ENCODE assay signal across 3 worm cellular contexts in the genomic region with DNA sequence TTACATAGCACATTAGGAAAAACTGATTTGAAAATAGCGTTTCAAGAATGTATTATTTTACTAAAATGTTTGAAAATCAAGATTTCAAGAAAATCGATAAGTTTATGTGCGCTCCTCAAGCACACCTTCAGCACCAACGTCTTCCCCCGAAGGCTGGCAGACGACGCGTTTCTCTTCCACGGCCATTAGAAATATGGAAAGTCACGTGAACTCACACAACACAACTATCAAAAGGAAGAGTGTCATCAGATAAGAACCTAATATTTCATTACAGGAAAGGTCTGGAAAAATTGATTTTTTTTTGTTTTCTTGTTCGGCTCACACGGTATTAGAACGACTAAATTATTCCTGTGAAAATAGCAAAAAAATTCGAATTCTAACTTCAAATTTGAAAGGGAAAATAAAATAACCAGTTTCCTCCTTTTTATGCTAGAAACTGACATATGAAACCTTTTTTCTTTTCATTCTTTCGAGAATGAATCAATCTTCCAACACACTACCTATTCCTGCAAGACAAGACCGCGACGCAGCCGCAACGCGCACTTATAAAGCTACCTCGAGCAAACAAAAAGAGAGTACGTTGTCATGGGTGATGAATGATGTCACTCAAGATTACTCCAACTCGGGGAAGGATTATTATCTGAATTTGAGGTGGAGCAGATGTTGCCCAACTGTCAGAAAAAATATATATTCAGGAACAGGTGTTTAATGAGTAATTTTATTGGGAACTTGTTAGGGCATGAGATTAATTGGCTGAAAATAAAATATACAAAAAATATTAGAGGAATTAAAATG.
A peak's percentile ranks its signal among the peaks of the same experiment; 100 is the strongest.
TF ChIP-seq lines count a peak whose summit lies in the region.

No protein-coding gene starts in this region.

TF ChIP-seq in whole organism, L2 larva, 48 proteins besides CTCF, POLR2A, EP300 and RAD21 (continued from another document):
- TF ChIP-seq ztf-11 (tag; optimal IDR thresholded peaks at IDR 0.05; lab: Kevin White, UChicago) (no peak), elt-1 (tag; optimal IDR thresholded peaks at IDR 0.05; lab: Kevin White, UChicago) (no peak), lin-11 (tag; optimal IDR thresholded peaks at IDR 0.05; lab: Kevin White, UChicago) (peak; percentile 21), unc-39 (tag; optimal IDR thresholded peaks at IDR 0.05; lab: Kevin White, UChicago) (no peak), nhr-129 (tag; optimal IDR thresholded peaks at IDR 0.05; lab: Kevin White, UChicago) (peak; percentile 37), nhr-12 (tag; optimal IDR thresholded peaks at IDR 0.05; lab: Kevin White, UChicago) (no peak), alr-1 (tag; optimal IDR thresholded peaks at IDR 0.05; lab: Kevin White, UChicago) (no peak), nhr-77 (tag; optimal IDR thresholded peaks at IDR 0.05; lab: Kevin White, UChicago) (no peak), unc-62 (GFP tag; optimal IDR thresholded peaks at IDR 0.05; lab: Kevin White, UChicago) (no peak), nhr-6 (tag; optimal IDR thresholded peaks at IDR 0.05; lab: Kevin White, UChicago) (no peak), dmd-4 (tag; optimal IDR thresholded peaks at IDR 0.05; lab: Kevin White, UChicago) (no peak), Y55F3AM.14 (GFP tag; optimal IDR thresholded peaks at IDR 0.05; lab: Kevin White, UChicago) (no peak), mbf-1 (tag; optimal IDR thresholded peaks at IDR 0.05; lab: Kevin White, UChicago) (no peak), nhr-23 (tag; optimal IDR thresholded peaks at IDR 0.05; lab: Kevin White, UChicago) (no peak), ama-1 (optimal IDR thresholded peaks at IDR 0.05; lab: Kevin White, UChicago) (peak; percentile 13), sma-3 (GFP tag; optimal IDR thresholded peaks at IDR 0.05; lab: Kevin White, UChicago) (no peak), ztf-1 (GFP tag; conservative IDR thresholded peaks at IDR 0.05; lab: Robert Waterston, UW) (no peak), unc-55 (GFP tag; optimal IDR thresholded peaks at IDR 0.05; lab: Kevin White, UChicago) (peak; percentile 53)

TF ChIP-seq in whole organism, L4 larva, 104 proteins besides CTCF, POLR2A, EP300 and RAD21 (continued from another document):
- TF ChIP-seq hlh-11 (tag; optimal IDR thresholded peaks at IDR 0.05; lab: Kevin White, UChicago) (peak; percentile 55), dmd-6 (GFP tag; IDR thresholded peaks at IDR 0.05; lab: Robert Waterston, UW) (peak; percentile 42; the same call in 1 of the 2 replicates), mdl-1 (tag; optimal IDR thresholded peaks at IDR 0.05; lab: Kevin White, UChicago) (no peak), dve-1 (tag; optimal IDR thresholded peaks at IDR 0.05; lab: Kevin White, UChicago; ENCODE audit: insufficient read depth) (peak; percentile 32), pqm-1 (tag; optimal IDR thresholded peaks at IDR 0.05; lab: Kevin White, UChicago) (peak; percentile 13), madf-5 (GFP tag; IDR thresholded peaks at IDR 0.05; lab: Robert Waterston, UW) (no peak)
TF ChIP-seq in whole organism, L4 larva: peak in this region for 17.

TF ChIP-seq in whole organism, late embryonic, 69 proteins besides CTCF, POLR2A, EP300 and RAD21 (continued from another document):
- TF ChIP-seq ttx-3 (tag; optimal IDR thresholded peaks at IDR 0.05; lab: Kevin White, UChicago), result no peak
- TF ChIP-seq sdc-2 (tag; optimal IDR thresholded peaks at IDR 0.05; lab: Kevin White, UChicago), result no peak
- TF ChIP-seq hlh-30 (tag; optimal IDR thresholded peaks at IDR 0.05; lab: Kevin White, UChicago; ENCODE audit: insufficient read depth), result peak; percentile 80
- peak; percentile 52 for TF ChIP-seq ceh-48 (tag; optimal IDR thresholded peaks at IDR 0.05; lab: Kevin White, UChicago)
- no peak for TF ChIP-seq nhr-232 (tag; optimal IDR thresholded peaks at IDR 0.05; lab: Kevin White, UChicago)
- TF ChIP-seq zip-5 (tag; optimal IDR thresholded peaks at IDR 0.05; lab: Kevin White, UChicago), result no peak
- TF ChIP-seq ceh-14 (tag; optimal IDR thresholded peaks at IDR 0.05; lab: Kevin White, UChicago), result no peak
- TF ChIP-seq dve-1 (tag; optimal IDR thresholded peaks at IDR 0.05; lab: Kevin White, UChicago), result no peak
- TF ChIP-seq ceh-30 (tag; optimal IDR thresholded peaks at IDR 0.05; lab: Kevin White, UChicago), result no peak
- TF ChIP-seq pat-9 (tag; optimal IDR thresholded peaks at IDR 0.05; lab: Kevin White, UChicago), result no peak
- no peak for TF ChIP-seq sox-4 (tag; optimal IDR thresholded peaks at IDR 0.05; lab: Kevin White, UChicago)
- TF ChIP-seq ahr-1 (tag; optimal IDR thresholded peaks at IDR 0.05; lab: Kevin White, UChicago), result no peak
- TF ChIP-seq ceh-34 (tag; optimal IDR thresholded peaks at IDR 0.05; lab: Kevin White, UChicago), result no peak
- TF ChIP-seq hlh-15 (tag; optimal IDR thresholded peaks at IDR 0.05; lab: Kevin White, UChicago), result no peak
- TF ChIP-seq ceh-22 (tag; optimal IDR thresholded peaks at IDR 0.05; lab: Kevin White, UChicago), result peak; percentile 11
- TF ChIP-seq gmeb-2 (tag; optimal IDR thresholded peaks at IDR 0.05; lab: Kevin White, UChicago), result no peak
- no peak for TF ChIP-seq ztf-16 (tag; optimal IDR thresholded peaks at IDR 0.05; lab: Kevin White, UChicago)
- TF ChIP-seq ceh-31 (tag; optimal IDR thresholded peaks at IDR 0.05; lab: Kevin White, UChicago), result peak; percentile 7
- TF ChIP-seq sox-2 (GFP tag; IDR thresholded peaks at IDR 0.05; lab: Robert Waterston, UW), result no peak
TF ChIP-seq in whole organism, late embryonic: peak in this region for 7.
